Fruit fly (Drosophila melanogaster) whole organism, pupa: Measurements from ENCODE around the gene CG14174.
A peak's percentile ranks its signal among the peaks of the same experiment; 100 is the strongest.

Source experiments
- CG14655 ChIP-seq: fragments of 200-800 bp; sonication (Bioruptor generic); optimal IDR thresholded peaks from 3 replicates; lab custom pipeline; 2017; ENCODE audit warnings: mild to moderate bottlenecking, missing biosample characterization, missing genetic modification reagents, missing genetic modification characterization
- CG9948 ChIP-seq: fragments of 200-800 bp; sonication (Bioruptor generic); optimal IDR thresholded peaks from 2 replicates; lab custom pipeline; 2018; ENCODE audit warnings: missing biosample characterization, mild to moderate bottlenecking, missing genetic modification characterization, moderate library complexity
- EcR ChIP-seq: fragments of 200-800 bp; sonication (Bioruptor generic); optimal IDR thresholded peaks from 3 replicates; lab custom pipeline; 2019; ENCODE audit warnings: missing biosample characterization, missing genetic modification characterization, mild to moderate bottlenecking, moderate library complexity, missing genetic modification reagents
- fd96Ca ChIP-seq: fragments of 200-800 bp; sonication (Bioruptor generic); IDR thresholded peaks from 3 replicates; pipeline ENCODE4 v1.3.6; 2022; ENCODE audit warnings: missing biosample characterization, missing genetic modification characterization

dm6 chr3L:9692892-9693551 is 26.1 kb upstream of the CG14174 start:
- no peak for TF ChIP-seq EcR (GFP tag; lab: Kevin White, UChicago)
- peak; percentile 92 for TF ChIP-seq CG9948 (tag; lab: Kevin White, UChicago)
- peak; percentile 87; the same call in 2 of the 3 replicates for TF ChIP-seq fd96Ca (GFP tag; lab: Robert Waterston, UW)
- TF ChIP-seq CG14655 (GFP tag; lab: Kevin White, UChicago): peak; percentile 97
